Worm (Caenorhabditis elegans): ENCODE measurements around the gene srv-27.

srv-27 gene

DNA sequence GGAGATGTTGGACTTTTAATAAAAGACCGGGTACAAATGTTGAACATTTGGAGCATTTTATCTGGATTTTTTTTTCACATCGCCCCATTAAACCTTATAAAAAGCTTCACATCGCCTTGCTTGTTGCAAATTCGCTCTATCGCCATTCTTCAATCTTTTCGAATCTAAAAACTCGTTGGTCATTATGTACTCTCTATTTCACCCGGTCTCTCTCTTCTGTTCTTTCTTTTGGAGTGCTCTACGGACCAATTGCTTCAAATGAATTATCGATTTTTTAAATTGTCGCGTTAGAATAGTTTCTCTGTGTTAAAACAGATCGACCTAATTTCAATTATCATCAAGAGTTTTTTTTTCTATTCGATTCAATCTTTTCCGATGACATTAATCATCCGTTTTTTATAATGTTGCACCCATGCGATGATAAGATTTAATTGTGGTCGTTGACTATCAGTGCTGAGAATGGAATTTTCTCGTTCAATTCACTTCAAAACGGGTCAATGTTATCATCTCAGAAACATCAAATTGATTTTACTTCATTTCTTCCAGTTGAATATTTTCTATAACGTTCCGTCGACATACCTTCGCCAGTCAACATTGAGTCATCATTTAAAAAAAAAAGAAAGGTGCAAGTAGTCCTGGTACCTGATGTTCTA, 29.3 kb upstream of the srv-27 start:
- TF ChIP-seq C34F6.9 (tag; optimal IDR thresholded peaks at IDR 0.05) (peak; percentile 63), lsy-2 (tag; optimal IDR thresholded peaks at IDR 0.05) (peak in 1 of 2 experiments; percentile 41), mdl-1 (tag; optimal IDR thresholded peaks at IDR 0.05) (no peak), nhr-77 (tag; optimal IDR thresholded peaks at IDR 0.05) (no peak), fos-1 (tag; optimal IDR thresholded peaks at IDR 0.05) (peak; percentile 75), unc-55 (GFP tag; optimal IDR thresholded peaks at IDR 0.05) (peak; percentile 63)

DNA sequence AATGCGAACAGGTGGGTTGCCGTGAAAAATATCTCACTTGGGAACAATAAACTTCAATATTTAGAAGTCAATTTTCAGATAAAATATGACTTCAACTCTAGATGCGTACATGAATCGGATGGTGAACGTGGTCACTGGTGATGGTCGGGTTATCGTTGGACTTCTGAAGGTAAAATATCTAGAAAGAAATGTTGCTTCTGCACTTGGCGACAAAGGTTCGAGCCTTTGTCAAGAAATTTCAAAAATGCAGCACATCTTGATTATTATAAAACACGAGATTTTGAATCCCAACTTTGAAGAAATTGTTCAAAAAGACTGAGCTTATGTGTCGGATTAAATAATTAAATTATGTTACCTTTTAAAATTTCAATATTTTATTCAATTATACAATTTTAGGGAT, 28.3 kb upstream of the srv-27 start, which contains the start of gene lsm-8:
TSS of gene lsm-8 (plus strand) at position 79 of the 400 bp plus-strand sequence.
- TF ChIP-seq ztf-11 (tag; optimal IDR thresholded peaks at IDR 0.05) = no peak
- no peak for TF ChIP-seq R02D3.7 (tag; optimal IDR thresholded peaks at IDR 0.05)
- no peak for TF ChIP-seq ztf-4 (tag; optimal IDR thresholded peaks at IDR 0.05)
- TF ChIP-seq ama-1 (optimal IDR thresholded peaks at IDR 0.05) = no peak
- no peak for TF ChIP-seq skn-1 (tag; optimal IDR thresholded peaks at IDR 0.05)
- TF ChIP-seq elt-1 (tag; optimal IDR thresholded peaks at IDR 0.05) = no peak
- TF ChIP-seq nhr-12 (tag; optimal IDR thresholded peaks at IDR 0.05) = no peak
- no peak for TF ChIP-seq nhr-25 (tag; optimal IDR thresholded peaks at IDR 0.05)
- TF ChIP-seq gmeb-1 (tag; optimal IDR thresholded peaks at IDR 0.05) = no peak
- no peak for TF ChIP-seq dmd-4 (tag; optimal IDR thresholded peaks at IDR 0.05)
- TF ChIP-seq nhr-77 (tag; optimal IDR thresholded peaks at IDR 0.05) = no peak
- TF ChIP-seq zag-1 (tag; optimal IDR thresholded peaks at IDR 0.05) = no peak
- no peak for TF ChIP-seq nhr-6 (tag; optimal IDR thresholded peaks at IDR 0.05)

ce11 chrIV:6325772-6326171, 27.6 kb upstream of the srv-27 start:
- TF ChIP-seq Y55F3AM.14 (GFP tag; optimal IDR thresholded peaks at IDR 0.05) (no peak), mdl-1 (tag; optimal IDR thresholded peaks at IDR 0.05) (no peak), nhr-11 (tag; optimal IDR thresholded peaks at IDR 0.05) (no peak), aly-2 (tag; optimal IDR thresholded peaks at IDR 0.05) (no peak), lsy-2 (tag; optimal IDR thresholded peaks at IDR 0.05) (no peak), mab-5 (tag; optimal IDR thresholded peaks at IDR 0.05) (no peak), nhr-6 (tag; optimal IDR thresholded peaks at IDR 0.05) (no peak), snpc-4 (tag; optimal IDR thresholded peaks at IDR 0.05) (no peak), crh-2 (tag; optimal IDR thresholded peaks at IDR 0.05) (no peak), ceh-16 (tag; optimal IDR thresholded peaks at IDR 0.05) (no peak), lin-39 (tag; optimal IDR thresholded peaks at IDR 0.05) (no peak), mbf-1 (tag; optimal IDR thresholded peaks at IDR 0.05) (no peak), fos-1 (tag; optimal IDR thresholded peaks at IDR 0.05) (no peak), lin-13 (GFP tag; optimal IDR thresholded peaks at IDR 0.05) (no peak), nhr-12 (tag; optimal IDR thresholded peaks at IDR 0.05) (no peak), nhr-237 (tag; optimal IDR thresholded peaks at IDR 0.05) (no peak), nhr-25 (tag; optimal IDR thresholded peaks at IDR 0.05) (no peak), nhr-77 (tag; optimal IDR thresholded peaks at IDR 0.05) (no peak), alr-1 (tag; optimal IDR thresholded peaks at IDR 0.05) (no peak)

DNA sequence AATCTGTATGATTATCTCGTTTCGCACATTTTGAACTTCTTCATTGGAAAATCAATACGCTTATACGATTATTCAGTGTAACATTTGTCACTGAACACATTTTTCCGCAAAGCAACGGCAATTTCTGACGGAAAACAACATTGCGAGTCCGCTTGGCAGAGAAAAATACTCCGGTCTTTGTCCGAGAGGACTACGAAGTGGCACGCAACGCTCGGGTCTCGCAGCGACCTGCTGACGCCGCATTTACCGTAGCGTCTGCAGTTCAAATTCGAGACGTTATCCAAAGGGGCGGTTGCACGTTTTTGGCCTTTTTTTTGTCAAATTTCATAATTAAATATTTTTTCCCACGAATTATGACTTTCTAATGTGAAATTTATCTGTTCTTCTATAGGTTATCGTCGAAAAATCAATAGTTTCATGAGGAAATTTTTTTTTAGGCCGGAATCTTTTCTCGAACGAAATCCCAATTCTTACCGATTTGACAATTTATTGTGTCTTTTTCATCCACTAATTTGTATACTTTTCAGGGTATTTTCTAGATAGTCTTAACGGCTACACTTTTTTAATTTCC, 25.6 kb upstream of the srv-27 start, which contains the start of gene sqd-1:
TSS of gene sqd-1 (plus strand) at position 521 of the 571 bp plus-strand sequence.
- TF ChIP-seq ztf-1 (GFP tag; conservative IDR thresholded peaks at IDR 0.05) (no peak), nhr-23 (tag; optimal IDR thresholded peaks at IDR 0.05) (no peak), mbf-1 (tag; optimal IDR thresholded peaks at IDR 0.05) (no peak), peb-1 (tag; optimal IDR thresholded peaks at IDR 0.05) (no peak), ZK546.5 (tag; optimal IDR thresholded peaks at IDR 0.05) (peak; percentile 100), aly-2 (tag; optimal IDR thresholded peaks at IDR 0.05) (no peak), sem-4 (tag; optimal IDR thresholded peaks at IDR 0.05) (peak; percentile 86), nhr-21 (tag; optimal IDR thresholded peaks at IDR 0.05) (peak; percentile 97), ceh-82 (tag; optimal IDR thresholded peaks at IDR 0.05) (peak; percentile 91), lin-11 (tag; optimal IDR thresholded peaks at IDR 0.05) (peak; percentile 99), nhr-6 (tag; optimal IDR thresholded peaks at IDR 0.05) (peak; percentile 91), nhr-11 (tag; optimal IDR thresholded peaks at IDR 0.05) (no peak), lin-39 (tag; optimal IDR thresholded peaks at IDR 0.05) (no peak), unc-62 (GFP tag; optimal IDR thresholded peaks at IDR 0.05) (peak; percentile 39), fos-1 (tag; optimal IDR thresholded peaks at IDR 0.05) (peak; percentile 85), nhr-12 (tag; optimal IDR thresholded peaks at IDR 0.05) (no peak), elt-3 (tag; optimal IDR thresholded peaks at IDR 0.05) (no peak), crh-2 (tag; optimal IDR thresholded peaks at IDR 0.05) (peak; percentile 96), C34F6.9 (tag; optimal IDR thresholded peaks at IDR 0.05) (peak; percentile 95), unc-39 (tag; optimal IDR thresholded peaks at IDR 0.05) (no peak), lsy-2 (tag; optimal IDR thresholded peaks at IDR 0.05) (peak; percentile 98 to 99), mab-5 (tag; optimal IDR thresholded peaks at IDR 0.05) (peak; percentile 88), skn-1 (tag; optimal IDR thresholded peaks at IDR 0.05) (peak; percentile 68), mdl-1 (tag; optimal IDR thresholded peaks at IDR 0.05) (peak; percentile 27 to 69), nhr-77 (tag; optimal IDR thresholded peaks at IDR 0.05) (peak; percentile 56), egl-27 (tag; optimal IDR thresholded peaks at IDR 0.05) (peak; percentile 91), ztf-4 (tag; optimal IDR thresholded peaks at IDR 0.05) (peak; percentile 84), lin-13 (GFP tag; optimal IDR thresholded peaks at IDR 0.05) (peak; percentile 96), nhr-129 (tag; optimal IDR thresholded peaks at IDR 0.05) (peak; percentile 89), unc-55 (GFP tag; optimal IDR thresholded peaks at IDR 0.05) (peak; percentile 98), R02D3.7 (tag; optimal IDR thresholded peaks at IDR 0.05) (peak; percentile 87), nhr-237 (tag; optimal IDR thresholded peaks at IDR 0.05) (peak; percentile 35), nhr-25 (tag; optimal IDR thresholded peaks at IDR 0.05) (peak; percentile 97), nhr-10 (tag; optimal IDR thresholded peaks at IDR 0.05) (peak; percentile 88)
